Worm (Caenorhabditis elegans) whole organism, L4/young adult: ENCODE data around the gene col-99.

Experiments used
- W03F9.2 ChIP-seq: fragments of 150-350 bp; optimal IDR thresholded peaks from 2 replicates; lab custom pipeline; 2014; ENCODE audit warnings: missing biosample characterization, missing genetic modification characterization
- him-1 ChIP-seq: sonication (generic microtip); optimal IDR thresholded peaks from 2 replicates; lab custom pipeline; 2016; ENCODE audit warnings: missing genotype, missing genetic modification reagents, missing genetic modification characterization, missing compliant biosample characterization

DNA sequence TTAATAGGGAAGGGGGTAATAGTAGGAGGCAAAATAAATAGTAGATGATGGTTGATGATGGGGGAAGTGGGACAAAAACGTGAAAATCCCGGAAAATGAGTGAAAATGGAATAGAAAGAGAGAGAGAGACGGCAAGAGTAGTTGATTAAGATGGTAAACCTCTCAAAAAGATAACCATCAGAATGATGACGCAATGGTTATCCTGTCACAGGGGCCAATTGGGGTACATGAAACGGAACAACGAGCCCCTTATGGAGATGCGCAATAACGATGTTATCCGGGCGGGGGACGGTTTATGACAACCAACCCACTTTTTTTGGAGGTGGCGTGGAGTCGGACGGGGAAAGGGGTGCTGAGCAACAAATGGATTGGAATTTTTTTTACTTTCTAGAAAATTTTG lies 2.1 kb upstream of the col-99 start:
- TF ChIP-seq him-1 (tag; lab: Kevin White, UChicago) (no peak), W03F9.2 (tag; lab: Kevin White, UChicago) (no peak)
